Worm (Caenorhabditis elegans) whole organism, young adult: ENCODE data around the gene F42A10.5.

Experiments used
- B0035.1 ChIP-seq: sonication (generic microtip); optimal IDR thresholded peaks from 2 replicates; lab custom pipeline; 2016; ENCODE audit warnings: missing genetic modification characterization, mild to moderate bottlenecking, missing compliant biosample characterization, missing genotype, missing genetic modification reagents
- B0336.3 ChIP-seq: fragments of 200-800 bp; sonication (Bioruptor generic); IDR thresholded peaks from 2 replicates; pipeline ENCODE4 v1.3.6; 2022; ENCODE audit warnings: missing genetic modification characterization, missing compliant biosample characterization
- D2030.7 ChIP-seq: fragments of 200-800 bp; sonication (Bioruptor generic); IDR thresholded peaks from 2 replicates; pipeline ENCODE4 v1.3.6; 2022; ENCODE audit warnings: missing genetic modification reagents, missing genetic modification characterization, missing compliant biosample characterization
- F23B12.7 ChIP-seq: sonication (generic microtip); optimal IDR thresholded peaks from 2 replicates; lab custom pipeline; 2017; ENCODE audit warnings: missing genetic modification characterization, mild to moderate bottlenecking, missing compliant biosample characterization, antibody characterized with exemption, moderate library complexity; ENCODE audit not compliant: insufficient read depth
- F49E8.2 ChIP-seq: sonication (generic microtip); optimal IDR thresholded peaks from 3 replicates; lab custom pipeline; 2017; ENCODE audit warnings: missing genetic modification characterization, mild to moderate bottlenecking, missing compliant biosample characterization, antibody characterized with exemption, moderate library complexity; ENCODE audit not compliant: insufficient read depth
- K12H6.12 ChIP-seq: fragments of 200-800 bp; sonication (Bioruptor generic); optimal IDR thresholded peaks from 2 replicates; lab custom pipeline; 2018; ENCODE audit warnings: mild to moderate bottlenecking, missing genetic modification characterization, missing compliant biosample characterization
- T26A5.8 ChIP-seq: sonication (generic microtip); optimal IDR thresholded peaks from 2 replicates; lab custom pipeline; 2016; ENCODE audit warnings: missing genetic modification characterization, missing compliant biosample characterization
- Y53G8AR.9 ChIP-seq: fragments of 200-800 bp; sonication (Bioruptor generic); conservative IDR thresholded peaks from 2 replicates; pipeline ENCODE4 v1.3.6; 2022; ENCODE audit warnings: missing genetic modification reagents, missing genetic modification characterization, missing compliant biosample characterization
- Y67H2A.10 ChIP-seq: fragments of 200-800 bp; sonication (Bioruptor generic); conservative IDR thresholded peaks from 2 replicates; pipeline ENCODE4 v1.3.6; 2022; ENCODE audit warnings: missing genetic modification reagents, missing genetic modification characterization, missing compliant biosample characterization
- ZK185.1 ChIP-seq: sonication (generic microtip); optimal IDR thresholded peaks from 2 replicates; lab custom pipeline; 2016; ENCODE audit warnings: mild to moderate bottlenecking, missing genetic modification characterization, missing compliant biosample characterization; ENCODE audit not compliant: poor library complexity, severe bottlenecking
- ama-1 ChIP-seq, 3 experiments: fragments of 150-350 bp in 1 of 3; sonication (generic microtip) in 2 of 3; optimal IDR thresholded peaks; 2 replicates each; lab custom pipeline; 2014 to 2018; ENCODE audit warnings: missing biosample characterization in 2 of 3, missing genetic modification characterization in 2 of 3, missing genetic modification reagents in 2 of 3
- aptf-3 ChIP-seq: fragments of 200-800 bp; sonication (Bioruptor generic); IDR thresholded peaks from 2 replicates; pipeline ENCODE4 v1.3.6; 2022; ENCODE audit warnings: missing genetic modification characterization, missing compliant biosample characterization
- athp-1 ChIP-seq: sonication (generic microtip); optimal IDR thresholded peaks from 2 replicates; lab custom pipeline; 2017; ENCODE audit warnings: mild to moderate bottlenecking, missing genetic modification characterization, missing compliant biosample characterization
- attf-5 ChIP-seq: fragments of 200-800 bp; sonication (Bioruptor generic); optimal IDR thresholded peaks from 2 replicates; lab custom pipeline; 2018; ENCODE audit warnings: mild to moderate bottlenecking, missing genetic modification characterization, missing compliant biosample characterization
- bed-1 ChIP-seq: fragments of 200-800 bp; sonication (Bioruptor generic); IDR thresholded peaks from 2 replicates; pipeline ENCODE4 v1.3.6; 2022; ENCODE audit warnings: missing genetic modification reagents, missing genetic modification characterization, missing compliant biosample characterization
- cebp-1 ChIP-seq, 2 experiments: fragments of 200-800 bp in 1 of 2; sonication (Bioruptor generic) in 1 of 2; sonication (generic microtip) in 1 of 2; IDR thresholded peaks in 1 of 2; optimal IDR thresholded peaks in 1 of 2; 2 replicates each; pipeline versions ENCODE4 v1.3.6 to Lab custom; 2017 to 2022; ENCODE audit warnings: missing compliant biosample characterization in 2 of 2, missing genetic modification characterization in 2 of 2, mild to moderate bottlenecking in 1 of 2, missing genetic modification reagents in 1 of 2, moderate library complexity in 1 of 2
- ceh-100 ChIP-seq: fragments of 200-800 bp; sonication (Bioruptor generic); IDR thresholded peaks from 2 replicates; pipeline ENCODE4 v1.3.6; 2022; ENCODE audit warnings: missing genetic modification reagents, missing genetic modification characterization, missing compliant biosample characterization
- ceh-79 ChIP-seq: sonication (generic microtip); optimal IDR thresholded peaks from 2 replicates; lab custom pipeline; 2017; ENCODE audit warnings: mild to moderate bottlenecking, missing genetic modification characterization, missing compliant biosample characterization
- dox-1 ChIP-seq: fragments of 200-800 bp; sonication (Bioruptor generic); IDR thresholded peaks from 2 replicates; pipeline ENCODE4 v1.3.6; 2022; ENCODE audit warnings: missing genetic modification reagents, missing genetic modification characterization, missing compliant biosample characterization
- dpff-1 ChIP-seq: sonication (generic microtip); optimal IDR thresholded peaks from 2 replicates; lab custom pipeline; 2017; ENCODE audit warnings: mild to moderate bottlenecking, missing genetic modification characterization, missing compliant biosample characterization
- egl-44 ChIP-seq: fragments of 200-800 bp; sonication (Bioruptor generic); IDR thresholded peaks from 2 replicates; pipeline ENCODE4 v1.3.6; 2022; ENCODE audit warnings: missing genetic modification reagents, missing genetic modification characterization, missing compliant biosample characterization
- egrh-3 ChIP-seq: fragments of 200-800 bp; sonication (Bioruptor generic); IDR thresholded peaks from 2 replicates; pipeline ENCODE4 v1.3.6; 2022; ENCODE audit warnings: missing genetic modification reagents, missing genetic modification characterization, missing compliant biosample characterization
- ets-4 ChIP-seq: fragments of 200-800 bp; sonication (Bioruptor generic); optimal IDR thresholded peaks from 2 replicates; lab custom pipeline; 2018; ENCODE audit warnings: mild to moderate bottlenecking, missing genetic modification characterization, missing compliant biosample characterization
- him-1 ChIP-seq: sonication (generic microtip); optimal IDR thresholded peaks from 2 replicates; lab custom pipeline; 2016; ENCODE audit warnings: missing genotype, missing genetic modification reagents, missing genetic modification characterization, missing compliant biosample characterization
- hlh-12 ChIP-seq: sonication (generic microtip); optimal IDR thresholded peaks from 2 replicates; lab custom pipeline; 2016; ENCODE audit warnings: missing genetic modification characterization, missing compliant biosample characterization
- hrde-1 ChIP-seq: sonication (generic microtip); optimal IDR thresholded peaks from 2 replicates; lab custom pipeline; 2016; ENCODE audit warnings: missing genetic modification characterization, mild to moderate bottlenecking, missing compliant biosample characterization, moderate library complexity, missing genotype, missing genetic modification reagents, borderline replicate concordance
- lag-1 ChIP-seq: fragments of 200-800 bp; sonication (Bioruptor generic); IDR thresholded peaks from 2 replicates; pipeline ENCODE4 v1.3.6; 2022; ENCODE audit warnings: missing genetic modification reagents, missing genetic modification characterization, missing compliant biosample characterization
- let-526 ChIP-seq: fragments of 200-800 bp; sonication (Bioruptor generic); IDR thresholded peaks from 2 replicates; pipeline ENCODE4 v1.3.6; 2022; ENCODE audit warnings: missing genetic modification reagents, missing genetic modification characterization, missing compliant biosample characterization
- lin-26 ChIP-seq: fragments of 200-800 bp; sonication (Bioruptor generic); IDR thresholded peaks from 2 replicates; pipeline ENCODE4 v1.3.6; 2022; ENCODE audit warnings: missing genetic modification reagents, missing genetic modification characterization, missing compliant biosample characterization
- mcd-1 ChIP-seq: fragments of 200-800 bp; sonication (Bioruptor generic); IDR thresholded peaks from 2 replicates; pipeline ENCODE4 v1.3.6; 2022; ENCODE audit warnings: missing genetic modification reagents, missing genetic modification characterization, missing compliant biosample characterization
- mel-28 ChIP-seq: sonication (generic microtip); optimal IDR thresholded peaks from 2 replicates; lab custom pipeline; 2016; ENCODE audit warnings: borderline replicate concordance, mild to moderate bottlenecking, missing genetic modification characterization, missing compliant biosample characterization
- nhr-90 ChIP-seq: sonication (generic microtip); optimal IDR thresholded peaks from 2 replicates; lab custom pipeline; 2016; ENCODE audit warnings: missing genotype, mild to moderate bottlenecking, missing genetic modification characterization, missing compliant biosample characterization
- pbrm-1 ChIP-seq: fragments of 200-800 bp; sonication (Bioruptor generic); IDR thresholded peaks from 2 replicates; pipeline ENCODE4 v1.3.6; 2022; ENCODE audit warnings: missing genetic modification reagents, missing genetic modification characterization, missing compliant biosample characterization
- repo-1 ChIP-seq: sonication (generic microtip); optimal IDR thresholded peaks from 2 replicates; lab custom pipeline; 2017; ENCODE audit warnings: mild to moderate bottlenecking, missing genetic modification characterization, missing compliant biosample characterization
- rpc-1 ChIP-seq, 2 experiments: fragments of 150-350 bp in 1 of 2; sonication (generic microtip) in 1 of 2; optimal IDR thresholded peaks; 2 replicates each; lab custom pipeline; 2014 to 2018; ENCODE audit warnings: missing biosample characterization in 1 of 2, missing genetic modification characterization in 1 of 2, missing genetic modification reagents in 1 of 2, missing genotype in 1 of 2
- sea-2 ChIP-seq: fragments of 200-800 bp; sonication (Bioruptor generic); IDR thresholded peaks from 2 replicates; pipeline ENCODE4 v1.3.6; 2022; ENCODE audit warnings: missing genetic modification characterization, missing compliant biosample characterization
- snpc-1.1 ChIP-seq: sonication (generic microtip); optimal IDR thresholded peaks from 2 replicates; lab custom pipeline; 2017; ENCODE audit warnings: missing genetic modification characterization, mild to moderate bottlenecking, missing compliant biosample characterization, antibody characterized with exemption, moderate library complexity, missing genotype, missing genetic modification reagents; ENCODE audit not compliant: insufficient read depth
- snpc-1.3 ChIP-seq: sonication (generic microtip); optimal IDR thresholded peaks from 2 replicates; lab custom pipeline; 2017; ENCODE audit warnings: missing genetic modification characterization, mild to moderate bottlenecking, missing compliant biosample characterization, antibody characterized with exemption, moderate library complexity, missing genotype, missing genetic modification reagents; ENCODE audit not compliant: insufficient read depth
- sptf-2 ChIP-seq: fragments of 200-800 bp; sonication (Bioruptor generic); optimal IDR thresholded peaks from 2 replicates; lab custom pipeline; 2018; ENCODE audit warnings: mild to moderate bottlenecking, missing genetic modification characterization, missing compliant biosample characterization
- tlf-1 ChIP-seq: fragments of 200-800 bp; sonication (Bioruptor generic); optimal IDR thresholded peaks from 2 replicates; lab custom pipeline; 2018; ENCODE audit warnings: mild to moderate bottlenecking, missing genetic modification characterization, missing compliant biosample characterization
- unc-130 ChIP-seq: sonication (generic microtip); optimal IDR thresholded peaks from 2 replicates; lab custom pipeline; 2016; ENCODE audit warnings: missing genetic modification reagents, missing genetic modification characterization, missing compliant biosample characterization
- zfh-2 ChIP-seq: fragments of 200-800 bp; sonication (Bioruptor generic); conservative IDR thresholded peaks from 2 replicates; pipeline ENCODE4 v1.3.6; 2022; ENCODE audit warnings: missing genetic modification reagents, missing genetic modification characterization, missing compliant biosample characterization
- zim-3 ChIP-seq: sonication (generic microtip); optimal IDR thresholded peaks from 2 replicates; lab custom pipeline; 2017; ENCODE audit warnings: mild to moderate bottlenecking, missing genetic modification characterization, moderate library complexity, missing compliant biosample characterization
- ztf-25 ChIP-seq: fragments of 200-800 bp; sonication (Bioruptor generic); IDR thresholded peaks from 2 replicates; pipeline ENCODE4 v1.3.6; 2022; ENCODE audit warnings: missing genetic modification reagents, missing genetic modification characterization, missing compliant biosample characterization
- ztf-28 ChIP-seq: fragments of 200-800 bp; sonication (Bioruptor generic); IDR thresholded peaks from 2 replicates; pipeline ENCODE4 v1.3.6; 2022; ENCODE audit warnings: missing genetic modification reagents, missing genetic modification characterization, missing compliant biosample characterization
- ztf-6 ChIP-seq: fragments of 200-800 bp; sonication (Bioruptor generic); IDR thresholded peaks from 2 replicates; pipeline ENCODE4 v1.3.6; 2022; ENCODE audit warnings: missing genetic modification reagents, missing genetic modification characterization, missing compliant biosample characterization

Gene F42A10.5

ce11 chrIII:6207881-6208280, 34.6 kb upstream of the F42A10.5 start, which contains the start of gene C23G10.2:
C23G10.2 (plus strand) TSS chrIII:6208064.
- TF ChIP-seq sea-2, result no peak
- no peak for TF ChIP-seq mcd-1 (GFP tag; lab: Robert Waterston, UW)
- TF ChIP-seq ceh-79, result no peak
- no peak for TF ChIP-seq hlh-12 (tag; lab: Kevin White, UChicago)
- peak; percentile 31; the same call in 1 of the 2 replicates for TF ChIP-seq dox-1 (GFP tag; lab: Robert Waterston, UW)
- no peak for TF ChIP-seq Y53G8AR.9
- TF ChIP-seq snpc-1.1 (tag; lab: Kevin White, UChicago), result peak; percentile 65
- no peak for TF ChIP-seq B0035.1 (tag; lab: Kevin White, UChicago)
- TF ChIP-seq him-1 (tag; lab: Kevin White, UChicago), result no peak
- peak; percentile 48; the same call in 1 of the 2 replicates for TF ChIP-seq B0336.3 (GFP tag; lab: Robert Waterston, UW)
- no peak for TF ChIP-seq K12H6.12 (tag; lab: Kevin White, UChicago)
- TF ChIP-seq D2030.7 (GFP tag; lab: Robert Waterston, UW), result no peak; the same call in 1 of the 2 replicates
- TF ChIP-seq nhr-90 (tag; lab: Kevin White, UChicago), result no peak
- no peak for TF ChIP-seq cebp-1 (GFP tag; IDR thresholded peaks at IDR 0.05; lab: Robert Waterston, UW)
- no peak for TF ChIP-seq cebp-1 (tag; optimal IDR thresholded peaks at IDR 0.05; lab: Kevin White, UChicago)
- no peak for TF ChIP-seq T26A5.8
- TF ChIP-seq bed-1 (GFP tag; lab: Robert Waterston, UW), result no peak
- TF ChIP-seq zim-3, result no peak
- TF ChIP-seq ztf-25 (GFP tag; lab: Robert Waterston, UW), result no peak
- TF ChIP-seq let-526 (GFP tag; lab: Robert Waterston, UW), result no peak
- no peak for TF ChIP-seq mel-28 (tag; lab: Kevin White, UChicago)
- peak; percentile 27; the same call in 1 of the 2 replicates for TF ChIP-seq ceh-100
- no peak for TF ChIP-seq F23B12.7 (tag; lab: Kevin White, UChicago)
- TF ChIP-seq tlf-1 (GFP tag; lab: Kevin White, UChicago), result peak; percentile 41
- TF ChIP-seq sptf-2 (GFP tag; lab: Kevin White, UChicago), result no peak
- no peak for TF ChIP-seq egl-44
- no peak for TF ChIP-seq egrh-3
- no peak for TF ChIP-seq ets-4 (GFP tag; lab: Kevin White, UChicago)
- no peak for TF ChIP-seq lag-1 (GFP tag; lab: Robert Waterston, UW)
- TF ChIP-seq rpc-1 (optimal IDR thresholded peaks at IDR 0.05; lab: Kevin White, UChicago), result no peak
- no peak for TF ChIP-seq rpc-1 (tag; optimal IDR thresholded peaks at IDR 0.05; lab: Kevin White, UChicago)
- TF ChIP-seq hrde-1 (tag; lab: Kevin White, UChicago), result peak; percentile 23
- TF ChIP-seq ztf-28 (GFP tag; lab: Robert Waterston, UW), result no peak
- TF ChIP-seq F49E8.2 (tag; lab: Kevin White, UChicago), result peak; percentile 83
- no peak for TF ChIP-seq Y67H2A.10 (GFP tag; lab: Robert Waterston, UW)
- no peak for TF ChIP-seq ztf-6 (GFP tag; lab: Robert Waterston, UW)
- no peak for TF ChIP-seq unc-130 (GFP tag; lab: Kevin White, UChicago)
- no peak for TF ChIP-seq athp-1 (tag; lab: Kevin White, UChicago)
- TF ChIP-seq ZK185.1 (tag; lab: Kevin White, UChicago), result peak; percentile 25
- no peak for TF ChIP-seq aptf-3 (GFP tag; lab: Robert Waterston, UW)
- TF ChIP-seq dpff-1 (tag; lab: Kevin White, UChicago), result no peak
- TF ChIP-seq lin-26, result peak; percentile 69
- TF ChIP-seq pbrm-1 (GFP tag; lab: Robert Waterston, UW), result peak; percentile 61; the same call in 1 of the 2 replicates
- TF ChIP-seq repo-1 (tag; lab: Kevin White, UChicago), result peak; percentile 16
- TF ChIP-seq snpc-1.3, result peak; percentile 42
- no peak for TF ChIP-seq ama-1 (optimal IDR thresholded peaks at IDR 0.05; lab: Kevin White, UChicago)
- TF ChIP-seq ama-1 (GFP tag; optimal IDR thresholded peaks at IDR 0.05; lab: Kevin White, UChicago), result peak in 1 of 2 experiments; percentile 75
- TF ChIP-seq zfh-2 (GFP tag; lab: Robert Waterston, UW), result 0 out of 2 replicates have a peak, but pooled peaks have one; percentile 7
- TF ChIP-seq attf-5 (GFP tag; lab: Kevin White, UChicago), result no peak
